Worm (Caenorhabditis elegans) whole organism, L4 larva: ENCODE results near the gene F49F1.12.

Source experiments
- R02D3.7 ChIP-seq: fragments of 150-350 bp; sonication (generic microtip); optimal IDR thresholded peaks from 3 replicates; lab custom pipeline; 2014; ENCODE audit warnings: missing biosample characterization, missing genetic modification characterization
- arid-1 ChIP-seq: fragments of 200-800 bp; sonication (Bioruptor generic); conservative IDR thresholded peaks from 2 replicates; pipeline ENCODE4 v1.3.6; 2022; ENCODE audit warnings: missing genetic modification reagents, missing genetic modification characterization, missing compliant biosample characterization
- cey-2 ChIP-seq: sonication (generic microtip); optimal IDR thresholded peaks from 3 replicates; lab custom pipeline; 2017; ENCODE audit warnings: missing genetic modification characterization, mild to moderate bottlenecking, missing compliant biosample characterization, antibody characterized with exemption, borderline replicate concordance; ENCODE audit not compliant: insufficient read depth
- dve-1 ChIP-seq: sonication (generic microtip); optimal IDR thresholded peaks from 2 replicates; lab custom pipeline; 2017; ENCODE audit warnings: antibody characterized with exemption, mild to moderate bottlenecking, missing genetic modification characterization, missing compliant biosample characterization; ENCODE audit not compliant: insufficient read depth
- gei-8 ChIP-seq: fragments of 200-800 bp; sonication (Bioruptor generic); optimal IDR thresholded peaks from 2 replicates; lab custom pipeline; 2018; ENCODE audit warnings: mild to moderate bottlenecking, missing genetic modification characterization, missing compliant biosample characterization
- jun-1 ChIP-seq: fragments of 150-350 bp; optimal IDR thresholded peaks from 2 replicates; lab custom pipeline; 2014; ENCODE audit warnings: missing biosample characterization, missing genetic modification reagents, missing genetic modification characterization
- mxl-2 ChIP-seq: fragments of 200-800 bp; sonication (Bioruptor generic); conservative IDR thresholded peaks from 2 replicates; pipeline ENCODE4 v1.3.6; 2022; ENCODE audit warnings: missing genetic modification reagents, missing genetic modification characterization, missing compliant biosample characterization
- rbr-2 ChIP-seq: sonication (generic microtip); optimal IDR thresholded peaks from 2 replicates; lab custom pipeline; 2016; ENCODE audit warnings: missing genotype, missing genetic modification characterization, missing compliant biosample characterization
- snpc-4 ChIP-seq: fragments of 150-350 bp; optimal IDR thresholded peaks from 2 replicates; lab custom pipeline; 2014; ENCODE audit warnings: missing biosample characterization, missing genetic modification characterization
- unc-62 ChIP-seq, 3 experiments: fragments of 150-350 bp in 1 of 3; sonication (generic microtip); optimal IDR thresholded peaks in 2 of 3; peaks in 1 of 3; 1 replicate in 1 of 3; 2 replicates in 2 of 3; lab custom pipeline; 2014 to 2017; ENCODE audit warnings: missing biosample characterization in 3 of 3, missing genetic modification characterization in 3 of 3, missing genetic modification reagents in 3 of 3, missing genotype in 1 of 3
- zag-1 ChIP-seq: fragments of 150-350 bp; optimal IDR thresholded peaks from 2 replicates; lab custom pipeline; 2014; ENCODE audit warnings: missing biosample characterization, missing genetic modification characterization

- TF ChIP-seq cey-2 (tag; lab: Kevin White, UChicago): no peak
- TF ChIP-seq zag-1 (tag; lab: Kevin White, UChicago): no peak
- no peak for TF ChIP-seq rbr-2 (tag; lab: Kevin White, UChicago)
- no peak for TF ChIP-seq unc-62 (GFP tag; optimal IDR thresholded peaks at IDR 0.05 in 1 of 2; lab: Kevin White, UChicago)
- no peak for TF ChIP-seq unc-62 (tag; optimal IDR thresholded peaks at IDR 0.05; lab: Kevin White, UChicago)
- no peak for TF ChIP-seq jun-1
- no peak for TF ChIP-seq snpc-4
- TF ChIP-seq arid-1: no peak
- TF ChIP-seq R02D3.7 (tag; lab: Kevin White, UChicago): no peak
- no peak for TF ChIP-seq gei-8 (GFP tag; lab: Kevin White, UChicago)
- peak; percentile 40 for TF ChIP-seq dve-1 (tag; lab: Kevin White, UChicago)
- no peak for TF ChIP-seq mxl-2 (GFP tag; lab: Robert Waterston, UW)
These were observed 5.0 kb upstream of the F49F1.12 start for ce11 chrIV:4147891-4148290.
